Worm (Caenorhabditis elegans) whole organism, young adult: ENCODE results near the gene clec-193.
"Not testable (repeated sequence)": the region's sequence is repeated elsewhere in the genome, so short reads cannot be mapped to it uniquely, and the experiment has no call there.

Experiments used
- B0336.3 ChIP-seq: fragments of 200-800 bp; sonication (Bioruptor generic); IDR thresholded peaks from 2 replicates; pipeline ENCODE4 v1.3.6; 2022; ENCODE audit warnings: missing genetic modification characterization, missing compliant biosample characterization
- C06A6.2 ChIP-seq: fragments of 200-800 bp; sonication (Bioruptor generic); conservative IDR thresholded peaks from 2 replicates; pipeline ENCODE4 v1.3.6; 2022; ENCODE audit warnings: missing genetic modification characterization, missing compliant biosample characterization
- F33H1.4 ChIP-seq: fragments of 200-800 bp; sonication (Bioruptor generic); IDR thresholded peaks from 2 replicates; pipeline ENCODE4 v1.3.6; 2022; ENCODE audit warnings: missing genetic modification reagents, missing genetic modification characterization, missing compliant biosample characterization
- K12H6.12 ChIP-seq: fragments of 200-800 bp; sonication (Bioruptor generic); optimal IDR thresholded peaks from 2 replicates; lab custom pipeline; 2018; ENCODE audit warnings: mild to moderate bottlenecking, missing genetic modification characterization, missing compliant biosample characterization
- Y53F4B.3 ChIP-seq: fragments of 200-800 bp; sonication (Bioruptor generic); IDR thresholded peaks from 2 replicates; pipeline ENCODE4 v1.3.6; 2022; ENCODE audit warnings: missing genetic modification reagents, missing genetic modification characterization, missing compliant biosample characterization
- Y53G8AR.9 ChIP-seq: fragments of 200-800 bp; sonication (Bioruptor generic); conservative IDR thresholded peaks from 2 replicates; pipeline ENCODE4 v1.3.6; 2022; ENCODE audit warnings: missing genetic modification reagents, missing genetic modification characterization, missing compliant biosample characterization
- Y56A3A.18 ChIP-seq: fragments of 200-800 bp; sonication (Bioruptor generic); IDR thresholded peaks from 2 replicates; pipeline ENCODE4 v1.3.6; 2022; ENCODE audit warnings: missing genetic modification reagents, missing genetic modification characterization, missing compliant biosample characterization
- Y95B8A.8 ChIP-seq: fragments of 200-800 bp; sonication (Bioruptor generic); IDR thresholded peaks from 2 replicates; pipeline ENCODE4 v1.3.6; 2022; ENCODE audit warnings: missing genetic modification reagents, missing genetic modification characterization, missing compliant biosample characterization
- attf-5 ChIP-seq: fragments of 200-800 bp; sonication (Bioruptor generic); optimal IDR thresholded peaks from 2 replicates; lab custom pipeline; 2018; ENCODE audit warnings: mild to moderate bottlenecking, missing genetic modification characterization, missing compliant biosample characterization
- attf-6 ChIP-seq: fragments of 200-800 bp; sonication (Bioruptor generic); IDR thresholded peaks from 2 replicates; pipeline ENCODE4 v1.3.6; 2022; ENCODE audit warnings: missing genetic modification reagents, missing genetic modification characterization, missing compliant biosample characterization
- cebp-1 ChIP-seq, 2 experiments: fragments of 200-800 bp in 1 of 2; sonication (Bioruptor generic) in 1 of 2; sonication (generic microtip) in 1 of 2; IDR thresholded peaks in 1 of 2; optimal IDR thresholded peaks in 1 of 2; 2 replicates each; pipeline versions ENCODE4 v1.3.6 to Lab custom; 2017 to 2022; ENCODE audit warnings: missing compliant biosample characterization in 2 of 2, missing genetic modification characterization in 2 of 2, mild to moderate bottlenecking in 1 of 2, missing genetic modification reagents in 1 of 2, moderate library complexity in 1 of 2
- cebp-2 ChIP-seq: fragments of 200-800 bp; sonication (Bioruptor generic); IDR thresholded peaks from 2 replicates; pipeline ENCODE4 v1.3.6; 2022; ENCODE audit warnings: missing genetic modification characterization, missing compliant biosample characterization
- ceh-91 ChIP-seq: fragments of 200-800 bp; sonication (Bioruptor generic); IDR thresholded peaks from 2 replicates; pipeline ENCODE4 v1.3.6; 2022; ENCODE audit warnings: missing genetic modification reagents, missing genetic modification characterization, missing compliant biosample characterization
- chd-7 ChIP-seq: sonication (generic microtip); optimal IDR thresholded peaks from 2 replicates; lab custom pipeline; 2016; ENCODE audit warnings: mild to moderate bottlenecking, missing genetic modification characterization, moderate library complexity, missing compliant biosample characterization
- dox-1 ChIP-seq: fragments of 200-800 bp; sonication (Bioruptor generic); IDR thresholded peaks from 2 replicates; pipeline ENCODE4 v1.3.6; 2022; ENCODE audit warnings: missing genetic modification reagents, missing genetic modification characterization, missing compliant biosample characterization
- dpl-1 ChIP-seq: fragments of 150-350 bp; optimal IDR thresholded peaks from 2 replicates; lab custom pipeline; 2014; ENCODE audit warnings: missing biosample characterization, missing genetic modification reagents, missing genetic modification characterization
- egl-18 ChIP-seq: fragments of 200-800 bp; sonication (Bioruptor generic); IDR thresholded peaks from 2 replicates; pipeline ENCODE4 v1.3.6; 2022; ENCODE audit warnings: missing genetic modification reagents, missing genetic modification characterization, missing compliant biosample characterization
- egrh-3 ChIP-seq: fragments of 200-800 bp; sonication (Bioruptor generic); IDR thresholded peaks from 2 replicates; pipeline ENCODE4 v1.3.6; 2022; ENCODE audit warnings: missing genetic modification reagents, missing genetic modification characterization, missing compliant biosample characterization
- hmg-1.2 ChIP-seq: fragments of 200-800 bp; sonication (Bioruptor generic); IDR thresholded peaks from 2 replicates; pipeline ENCODE4 v1.3.6; 2022; ENCODE audit warnings: missing genetic modification reagents, missing genetic modification characterization, missing compliant biosample characterization
- let-607 ChIP-seq, 2 experiments: fragments of 200-800 bp in 1 of 2; sonication (Bioruptor generic) in 1 of 2; sonication (generic microtip) in 1 of 2; optimal IDR thresholded peaks; 2 replicates each; lab custom pipeline; 2016 to 2018; ENCODE audit warnings: mild to moderate bottlenecking in 2 of 2, missing compliant biosample characterization in 2 of 2, missing genetic modification characterization in 2 of 2, moderate library complexity in 2 of 2, missing genotype in 1 of 2
- lin-26 ChIP-seq: fragments of 200-800 bp; sonication (Bioruptor generic); IDR thresholded peaks from 2 replicates; pipeline ENCODE4 v1.3.6; 2022; ENCODE audit warnings: missing genetic modification reagents, missing genetic modification characterization, missing compliant biosample characterization
- lir-1 ChIP-seq: fragments of 200-800 bp; sonication (Bioruptor generic); conservative IDR thresholded peaks from 2 replicates; pipeline ENCODE4 v1.3.6; 2022; ENCODE audit warnings: missing genetic modification reagents, missing genetic modification characterization, missing compliant biosample characterization
- madf-6 ChIP-seq: fragments of 200-800 bp; sonication (Bioruptor generic); IDR thresholded peaks from 2 replicates; pipeline ENCODE4 v1.3.6; 2022; ENCODE audit warnings: missing genetic modification reagents, missing genetic modification characterization, missing compliant biosample characterization
- nhr-120 ChIP-seq: fragments of 200-800 bp; sonication (Bioruptor generic); IDR thresholded peaks from 2 replicates; pipeline ENCODE4 v1.3.6; 2022; ENCODE audit warnings: missing genetic modification characterization, missing compliant biosample characterization
- nhr-80 ChIP-seq: sonication (generic microtip); optimal IDR thresholded peaks from 2 replicates; lab custom pipeline; 2016; ENCODE audit warnings: missing genetic modification characterization, missing compliant biosample characterization
- rpc-1 ChIP-seq, 2 experiments: fragments of 150-350 bp in 1 of 2; sonication (generic microtip) in 1 of 2; optimal IDR thresholded peaks; 2 replicates each; lab custom pipeline; 2014 to 2018; ENCODE audit warnings: missing biosample characterization in 1 of 2, missing genetic modification characterization in 1 of 2, missing genetic modification reagents in 1 of 2, missing genotype in 1 of 2
- sea-2 ChIP-seq: fragments of 200-800 bp; sonication (Bioruptor generic); IDR thresholded peaks from 2 replicates; pipeline ENCODE4 v1.3.6; 2022; ENCODE audit warnings: missing genetic modification characterization, missing compliant biosample characterization
- snpc-4 ChIP-seq, 5 experiments: fragments of 150-350 bp in 1 of 5; sonication (generic microtip) in 4 of 5; optimal IDR thresholded peaks; 2 replicates each; lab custom pipeline; 2014 to 2018; ENCODE audit warnings: missing genetic modification characterization in 5 of 5, missing biosample characterization in 3 of 5, antibody characterized with exemption in 2 of 5, mild to moderate bottlenecking in 2 of 5, missing compliant biosample characterization in 2 of 5, missing genotype in 2 of 5, moderate library complexity in 2 of 5, missing genetic modification reagents in 1 of 5
- tbp1 ChIP-seq: fragments of 200-800 bp; sonication (Bioruptor generic); optimal IDR thresholded peaks from 2 replicates; lab custom pipeline; 2018; ENCODE audit warnings: mild to moderate bottlenecking, missing genetic modification characterization, missing compliant biosample characterization
- tlf-1 ChIP-seq: fragments of 200-800 bp; sonication (Bioruptor generic); optimal IDR thresholded peaks from 2 replicates; lab custom pipeline; 2018; ENCODE audit warnings: mild to moderate bottlenecking, missing genetic modification characterization, missing compliant biosample characterization
- xnd-1 ChIP-seq: sonication (generic microtip); optimal IDR thresholded peaks from 2 replicates; lab custom pipeline; 2016; ENCODE audit warnings: missing genotype, missing genetic modification reagents, missing genetic modification characterization, missing compliant biosample characterization
- ztf-25 ChIP-seq: fragments of 200-800 bp; sonication (Bioruptor generic); IDR thresholded peaks from 2 replicates; pipeline ENCODE4 v1.3.6; 2022; ENCODE audit warnings: missing genetic modification reagents, missing genetic modification characterization, missing compliant biosample characterization

clec-193 gene

ce11 chrIV:16845376-16845775 is 39.1 kb upstream of the clec-193 start (continued):
- TF ChIP-seq cebp-1 (GFP tag; IDR thresholded peaks at IDR 0.05; lab: Robert Waterston, UW) = peak; percentile 93
- TF ChIP-seq cebp-1 (tag; optimal IDR thresholded peaks at IDR 0.05; lab: Kevin White, UChicago) = peak; percentile 80
- peak; percentile 100 for TF ChIP-seq dox-1 (GFP tag; lab: Robert Waterston, UW)
- TF ChIP-seq tlf-1 (GFP tag; lab: Kevin White, UChicago) = peak; percentile 48
- TF ChIP-seq attf-5 = peak; percentile 84
- TF ChIP-seq cebp-2 (GFP tag; lab: Robert Waterston, UW) = peak; percentile 98
- TF ChIP-seq dpl-1 (GFP tag; lab: Kevin White, UChicago) = peak; percentile 26
- peak; percentile 97 for TF ChIP-seq Y56A3A.18 (GFP tag; lab: Robert Waterston, UW)
- peak; percentile 28 for TF ChIP-seq nhr-80
- TF ChIP-seq attf-6 (GFP tag; lab: Robert Waterston, UW) = peak; percentile 97
- TF ChIP-seq hmg-1.2 (GFP tag; lab: Robert Waterston, UW) = peak; percentile 99
- TF ChIP-seq C06A6.2 (GFP tag; lab: Robert Waterston, UW) = peak; percentile 96
- TF ChIP-seq chd-7 = peak; percentile 16
- peak; percentile 76 for TF ChIP-seq B0336.3 (GFP tag; lab: Robert Waterston, UW)
- TF ChIP-seq snpc-4 (GFP tag; optimal IDR thresholded peaks at IDR 0.05; lab: Kevin White, UChicago) = not testable (repeated sequence)
- peak in 2 of 4 experiments; percentile 60 to 83 for TF ChIP-seq snpc-4 (tag; optimal IDR thresholded peaks at IDR 0.05; lab: Kevin White, UChicago)
- TF ChIP-seq ztf-25 (GFP tag; lab: Robert Waterston, UW) = peak; percentile 88
- TF ChIP-seq ceh-91 (GFP tag; lab: Robert Waterston, UW) = peak; percentile 94
- 0 out of 2 replicates have a peak, but pooled peaks have one; percentile 87 for TF ChIP-seq nhr-120 (GFP tag; lab: Robert Waterston, UW)
- peak; percentile 98 for TF ChIP-seq Y95B8A.8
- TF ChIP-seq F33H1.4 (GFP tag; lab: Robert Waterston, UW) = peak; percentile 89
- TF ChIP-seq egl-18 (GFP tag; lab: Robert Waterston, UW) = peak; percentile 85; the same call in 1 of the 2 replicates
- peak; percentile 50 for TF ChIP-seq xnd-1 (tag; lab: Kevin White, UChicago)
- peak; percentile 94 for TF ChIP-seq madf-6 (GFP tag; lab: Robert Waterston, UW)
- peak; percentile 52 to 74 for TF ChIP-seq let-607 (tag; optimal IDR thresholded peaks at IDR 0.05; lab: Kevin White, UChicago)
- TF ChIP-seq Y53F4B.3 (GFP tag; lab: Robert Waterston, UW) = peak; percentile 74
- TF ChIP-seq K12H6.12 = peak; percentile 15
- peak; percentile 82 for TF ChIP-seq egrh-3
- peak; percentile 92 for TF ChIP-seq lir-1 (GFP tag; lab: Robert Waterston, UW)
- peak; percentile 99 for TF ChIP-seq Y53G8AR.9

- peak; percentile 9; the same call in 1 of the 2 replicates for TF ChIP-seq hmg-1.2 (GFP tag; lab: Robert Waterston, UW)
- peak; percentile 81 for TF ChIP-seq tbp1
- peak; percentile 87 for TF ChIP-seq attf-6 (GFP tag; lab: Robert Waterston, UW)
- not testable (repeated sequence) for TF ChIP-seq snpc-4 (GFP tag; optimal IDR thresholded peaks at IDR 0.05; lab: Kevin White, UChicago); rpc-1 (optimal IDR thresholded peaks at IDR 0.05; lab: Kevin White, UChicago)
- TF ChIP-seq snpc-4 (tag; optimal IDR thresholded peaks at IDR 0.05; lab: Kevin White, UChicago) = peak in 1 of 4 experiments; percentile 61
- peak; percentile 65 for TF ChIP-seq lin-26 (GFP tag; lab: Robert Waterston, UW)
- TF ChIP-seq rpc-1 (tag; optimal IDR thresholded peaks at IDR 0.05; lab: Kevin White, UChicago) = peak; percentile 47
These were observed 37.3 kb upstream of the clec-193 start for ce11 chrIV:16843563-16843962.

ce11 chrIV:16842873-16843272 is 36.6 kb upstream of the clec-193 start, which contains the start of gene Y116A8A.150:
Y116A8A.150 (minus strand) TSS chrIV:16842973.
- TF ChIP-seq sea-2 (GFP tag; lab: Robert Waterston, UW); nhr-80; snpc-4 (GFP tag; optimal IDR thresholded peaks at IDR 0.05; lab: Kevin White, UChicago); snpc-4 (tag; optimal IDR thresholded peaks at IDR 0.05; lab: Kevin White, UChicago): not testable (repeated sequence)
